Fruit fly (Drosophila melanogaster) whole organism, adult: Measurements from ENCODE around the gene CG5498.
A peak's percentile ranks its signal among the peaks of the same experiment; 100 is the strongest.

Experiments
- CG11617 ChIP-seq: fragments of 200-800 bp; sonication (Bioruptor generic); optimal IDR thresholded peaks from 2 replicates; lab custom pipeline; 2017; ENCODE audit warnings: mild to moderate bottlenecking, missing biosample characterization, missing genetic modification reagents, missing genetic modification characterization
- CG12768 ChIP-seq: fragments of 200-800 bp; sonication (Bioruptor generic); optimal IDR thresholded peaks from 2 replicates; lab custom pipeline; 2017; ENCODE audit warnings: missing biosample characterization, missing genetic modification characterization, mild to moderate bottlenecking, moderate library complexity, missing genetic modification reagents
- CG14711 ChIP-seq: fragments of 200-800 bp; sonication (Bioruptor generic); optimal IDR thresholded peaks from 2 replicates; lab custom pipeline; 2018; ENCODE audit warnings: missing biosample characterization, mild to moderate bottlenecking, missing genetic modification characterization, moderate library complexity
- CG1620 ChIP-seq: fragments of 200-800 bp; sonication (Bioruptor generic); optimal IDR thresholded peaks from 2 replicates; lab custom pipeline; 2016; ENCODE audit warnings: missing biosample characterization, missing genetic modification characterization
- CG33017 ChIP-seq: fragments of 200-800 bp; sonication (Bioruptor generic); optimal IDR thresholded peaks from 2 replicates; lab custom pipeline; 2018; ENCODE audit warnings: missing biosample characterization, mild to moderate bottlenecking, missing genetic modification characterization, moderate library complexity
- CG5204 ChIP-seq: fragments of 200-800 bp; sonication (Bioruptor generic); optimal IDR thresholded peaks from 2 replicates; lab custom pipeline; 2016; ENCODE audit warnings: missing biosample characterization, missing genetic modification characterization
- CG7045 ChIP-seq: fragments of 200-800 bp; sonication (Bioruptor generic); optimal IDR thresholded peaks from 2 replicates; lab custom pipeline; 2017; ENCODE audit warnings: missing biosample characterization, mild to moderate bottlenecking, missing genetic modification characterization
- CG7101 ChIP-seq: fragments of 200-800 bp; sonication (Bioruptor generic); optimal IDR thresholded peaks from 2 replicates; lab custom pipeline; 2018; ENCODE audit warnings: missing biosample characterization, mild to moderate bottlenecking, missing genetic modification characterization, moderate library complexity
- Clk ChIP-seq: fragments of 200-800 bp; sonication (Bioruptor generic); optimal IDR thresholded peaks from 2 replicates; lab custom pipeline; 2017; ENCODE audit warnings: missing biosample characterization, missing genetic modification characterization
- Crg-1 ChIP-seq: fragments of 200-800 bp; sonication (Bioruptor generic); optimal IDR thresholded peaks from 2 replicates; lab custom pipeline; 2016; ENCODE audit warnings: missing biosample characterization, missing genetic modification characterization
- Hr96 ChIP-seq: fragments of 200-800 bp; sonication (Bioruptor generic); optimal IDR thresholded peaks from 2 replicates; lab custom pipeline; 2016; ENCODE audit warnings: missing biosample characterization, missing genetic modification characterization
- Mnt ChIP-seq: fragments of 200-800 bp; sonication (Bioruptor generic); optimal IDR thresholded peaks from 2 replicates; lab custom pipeline; 2016; ENCODE audit warnings: missing biosample characterization, mild to moderate bottlenecking, missing genetic modification characterization
- bab1 ChIP-seq: fragments of 200-800 bp; sonication (Bioruptor generic); optimal IDR thresholded peaks from 3 replicates; lab custom pipeline; 2019; ENCODE audit warnings: missing biosample characterization, mild to moderate bottlenecking, missing genetic modification characterization, moderate library complexity
- cic ChIP-seq: fragments of 200-800 bp; sonication (Bioruptor generic); optimal IDR thresholded peaks from 2 replicates; lab custom pipeline; 2017; ENCODE audit warnings: missing biosample characterization, mild to moderate bottlenecking, missing genetic modification characterization, moderate library complexity
- cnc ChIP-seq, 2 experiments: fragments of >200 bp; optimal IDR thresholded peaks; 2 replicates each; lab custom pipeline; 2017
- kay ChIP-seq: fragments of 200-800 bp; sonication (Bioruptor generic); peaks from one replicate; lab custom pipeline; 2016; ENCODE audit warnings: missing biosample characterization, missing genetic modification characterization, borderline replicate concordance
- ovo ChIP-seq: fragments of 200-800 bp; sonication (Bioruptor generic); optimal IDR thresholded peaks from 2 replicates; lab custom pipeline; 2016; ENCODE audit warnings: missing biosample characterization, missing genetic modification characterization
- pad ChIP-seq: fragments of 200-800 bp; sonication (Bioruptor generic); optimal IDR thresholded peaks from 3 replicates; lab custom pipeline; 2017; ENCODE audit warnings: missing biosample characterization, missing genetic modification characterization, mild to moderate bottlenecking, moderate library complexity, missing genetic modification reagents
- tj ChIP-seq: fragments of 200-800 bp; sonication (Bioruptor generic); optimal IDR thresholded peaks from 3 replicates; lab custom pipeline; 2017; ENCODE audit warnings: missing biosample characterization, mild to moderate bottlenecking, missing genetic modification characterization, moderate library complexity
- toe ChIP-seq: fragments of 200-800 bp; sonication (Bioruptor generic); optimal IDR thresholded peaks from 2 replicates; lab custom pipeline; 2016; ENCODE audit warnings: missing biosample characterization, missing genetic modification characterization

CG5498 gene

dm6 chr3L:20398243-20399222 is 14.6 kb upstream of the CG5498 start:
- TF ChIP-seq Clk (GFP tag; lab: Kevin White, UChicago): peak; percentile 36
- TF ChIP-seq CG11617: peak; percentile 34
- peak; percentile 12 for TF ChIP-seq CG12768 (GFP tag; lab: Kevin White, UChicago)
- TF ChIP-seq tj (GFP tag; lab: Kevin White, UChicago): no peak
- peak; percentile 44 for TF ChIP-seq CG33017 (tag; lab: Kevin White, UChicago)
- peak; percentile 30 for TF ChIP-seq CG14711 (tag; lab: Kevin White, UChicago)
- peak; percentile 46 for TF ChIP-seq CG7101 (tag; lab: Kevin White, UChicago)
- TF ChIP-seq bab1 (GFP tag; lab: Kevin White, UChicago): peak; percentile 62
- no peak for TF ChIP-seq ovo (GFP tag; lab: Kevin White, UChicago)
- peak; percentile 32 for TF ChIP-seq CG7045 (GFP tag; lab: Kevin White, UChicago)
- peak; percentile 15 for TF ChIP-seq toe
- TF ChIP-seq pad (GFP tag; lab: Kevin White, UChicago): no peak
- peak; percentile 4 for TF ChIP-seq CG1620
- TF ChIP-seq CG5204 (GFP tag; lab: Kevin White, UChicago): peak; percentile 60
- no peak for TF ChIP-seq kay (GFP tag; lab: Kevin White, UChicago)
- TF ChIP-seq Mnt: no peak

dm6 chr3L:20397770-20398169 is 13.9 kb upstream of the CG5498 start:
- TF ChIP-seq CG11617: no peak
- TF ChIP-seq CG7045 (GFP tag; lab: Kevin White, UChicago): no peak
- TF ChIP-seq Crg-1: no peak
- TF ChIP-seq CG14711 (tag; lab: Kevin White, UChicago): no peak
- TF ChIP-seq CG7101 (tag; lab: Kevin White, UChicago): no peak
- TF ChIP-seq tj (GFP tag; lab: Kevin White, UChicago): peak; percentile 43
- no peak for TF ChIP-seq kay (GFP tag; lab: Kevin White, UChicago)

- peak; percentile 95 for TF ChIP-seq kay (GFP tag; lab: Kevin White, UChicago)
- no peak for TF ChIP-seq Clk (GFP tag; lab: Kevin White, UChicago)
These were observed 12.1 kb upstream of the CG5498 start for dm6 chr3L:20396047-20396446.

- peak in 1 of 2 experiments; percentile 29 for TF ChIP-seq cnc (optimal IDR thresholded peaks at IDR 0.05; lab: Kevin White, UChicago)
- TF ChIP-seq CG11617: peak; percentile 55
- peak; percentile 30 for TF ChIP-seq CG7045 (GFP tag; lab: Kevin White, UChicago)
- peak; percentile 38 for TF ChIP-seq CG5204 (GFP tag; lab: Kevin White, UChicago)
- peak; percentile 46 for TF ChIP-seq Clk (GFP tag; lab: Kevin White, UChicago)
- peak; percentile 60 for TF ChIP-seq CG33017 (tag; lab: Kevin White, UChicago)
- peak; percentile 18 for TF ChIP-seq Hr96 (GFP tag; lab: Kevin White, UChicago)
- peak; percentile 93 for TF ChIP-seq CG12768 (GFP tag; lab: Kevin White, UChicago)
- peak; percentile 50 for TF ChIP-seq pad (GFP tag; lab: Kevin White, UChicago)
- TF ChIP-seq bab1 (GFP tag; lab: Kevin White, UChicago): peak; percentile 66
- TF ChIP-seq tj (GFP tag; lab: Kevin White, UChicago): peak; percentile 95
- peak; percentile 66 for TF ChIP-seq CG7101 (tag; lab: Kevin White, UChicago)
- TF ChIP-seq toe: no peak
- TF ChIP-seq CG14711 (tag; lab: Kevin White, UChicago): no peak
- TF ChIP-seq CG1620: no peak
- TF ChIP-seq cic (GFP tag; lab: Kevin White, UChicago): peak; percentile 94
- peak; percentile 72 for TF ChIP-seq Mnt
- no peak for TF ChIP-seq Crg-1
- peak; percentile 52 for TF ChIP-seq kay (GFP tag; lab: Kevin White, UChicago)
- TF ChIP-seq ovo (GFP tag; lab: Kevin White, UChicago): no peak
These were observed 11.5 kb upstream of the CG5498 start for dm6 chr3L:20395257-20395909.

- TF ChIP-seq Crg-1 (peak; percentile 18), Mnt (no peak), tj (GFP tag; lab: Kevin White, UChicago) (peak; percentile 2), pad (GFP tag; lab: Kevin White, UChicago) (peak; percentile 29), CG5204 (GFP tag; lab: Kevin White, UChicago) (no peak), CG11617 (no peak), kay (GFP tag; lab: Kevin White, UChicago) (peak; percentile 49), CG1620 (peak; percentile 5), cnc (optimal IDR thresholded peaks at IDR 0.05; lab: Kevin White, UChicago) (no peak), bab1 (GFP tag; lab: Kevin White, UChicago) (peak; percentile 36), CG7101 (tag; lab: Kevin White, UChicago) (peak; percentile 22), ovo (GFP tag; lab: Kevin White, UChicago) (no peak), CG7045 (GFP tag; lab: Kevin White, UChicago) (no peak), toe (no peak), CG33017 (tag; lab: Kevin White, UChicago) (no peak)
These were observed 9.4 kb upstream of the CG5498 start, which contains the start of gene CG33969 for dm6 chr3L:20393357-20393756. Gene CG33969 (minus strand): TSS chr3L:20393553.
